Fruit fly (Drosophila melanogaster) whole organism, prepupa: ENCODE data around the gene CG2493.

Source experiments
- Blimp-1 ChIP-seq: fragments of 200-800 bp; sonication (Bioruptor generic); optimal IDR thresholded peaks from 3 replicates; lab custom pipeline; 2017; ENCODE audit warnings: missing biosample characterization, missing genetic modification characterization, mild to moderate bottlenecking, moderate library complexity, missing genetic modification reagents
- CG10631 ChIP-seq: fragments of 200-800 bp; sonication (Bioruptor generic); optimal IDR thresholded peaks from 2 replicates; lab custom pipeline; 2016; ENCODE audit warnings: missing biosample characterization, missing genetic modification characterization
- CG11762 ChIP-seq: fragments of 200-800 bp; sonication (Bioruptor generic); optimal IDR thresholded peaks from 3 replicates; lab custom pipeline; 2016; ENCODE audit warnings: missing biosample characterization, missing genetic modification characterization; ENCODE audit not compliant: insufficient read depth
- CG11902 ChIP-seq: fragments of 200-800 bp; sonication (Bioruptor generic); optimal IDR thresholded peaks from 3 replicates; lab custom pipeline; 2016; ENCODE audit warnings: missing biosample characterization, missing genetic modification characterization
- CG15336 ChIP-seq: fragments of 200-800 bp; sonication (Bioruptor generic); IDR thresholded peaks from 2 replicates; pipeline ENCODE4 v1.3.6; 2022; ENCODE audit warnings: missing biosample characterization, missing genetic modification characterization
- CG1621 ChIP-seq: fragments of 200-800 bp; sonication (Bioruptor generic); optimal IDR thresholded peaks from 3 replicates; lab custom pipeline; 2018; ENCODE audit warnings: missing biosample characterization, mild to moderate bottlenecking, missing genetic modification characterization
- CG16779 ChIP-seq: fragments of 200-800 bp; sonication (Bioruptor generic); optimal IDR thresholded peaks from 3 replicates; lab custom pipeline; 2017; ENCODE audit warnings: missing biosample characterization, mild to moderate bottlenecking, missing genetic modification characterization
- CG3032 ChIP-seq: fragments of 200-800 bp; optimal IDR thresholded peaks from 2 replicates; lab custom pipeline; 2019; ENCODE audit warnings: missing biosample characterization, mild to moderate bottlenecking, missing genetic modification characterization, moderate library complexity
- CG31627 ChIP-seq: fragments of 200-800 bp; sonication (Bioruptor generic); optimal IDR thresholded peaks from 3 replicates; lab custom pipeline; 2016; ENCODE audit warnings: missing biosample characterization, missing genetic modification characterization
- CG32006 ChIP-seq: fragments of 200-800 bp; sonication (Bioruptor generic); optimal IDR thresholded peaks from 3 replicates; lab custom pipeline; 2017; ENCODE audit warnings: missing biosample characterization, mild to moderate bottlenecking, missing genetic modification characterization
- CG3919 ChIP-seq: fragments of 200-800 bp; sonication (Bioruptor generic); optimal IDR thresholded peaks from 3 replicates; lab custom pipeline; 2016; ENCODE audit warnings: missing biosample characterization, missing genetic modification characterization
- CG4318 ChIP-seq: fragments of 200-800 bp; sonication (Bioruptor generic); optimal IDR thresholded peaks from 3 replicates; lab custom pipeline; 2017; ENCODE audit warnings: missing biosample characterization, mild to moderate bottlenecking, missing genetic modification characterization
- CG6163 ChIP-seq: fragments of 200-800 bp; sonication (Bioruptor generic); IDR thresholded peaks from 3 replicates; pipeline ENCODE4 v1.3.6; 2022; ENCODE audit warnings: missing biosample characterization, missing genetic modification characterization
- CG6792 ChIP-seq: fragments of 200-800 bp; sonication (Bioruptor generic); optimal IDR thresholded peaks from 3 replicates; lab custom pipeline; 2016; ENCODE audit warnings: missing biosample characterization, missing genetic modification characterization
- CG6808 ChIP-seq: fragments of 200-800 bp; sonication (Bioruptor generic); optimal IDR thresholded peaks from 3 replicates; lab custom pipeline; 2017; ENCODE audit warnings: missing biosample characterization, missing genetic modification characterization, mild to moderate bottlenecking, moderate library complexity, missing genetic modification reagents
- CG7368 ChIP-seq: fragments of 200-800 bp; sonication (Bioruptor generic); optimal IDR thresholded peaks from 3 replicates; lab custom pipeline; 2016; ENCODE audit warnings: missing biosample characterization, missing genetic modification characterization
- CG8119 ChIP-seq: fragments of 200-800 bp; sonication (Bioruptor generic); IDR thresholded peaks from 3 replicates; pipeline ENCODE4 v1.3.6; 2022; ENCODE audit warnings: missing biosample characterization, missing genetic modification characterization
- CG8319 ChIP-seq: fragments of 200-800 bp; sonication (Bioruptor generic); optimal IDR thresholded peaks from 3 replicates; lab custom pipeline; 2016; ENCODE audit warnings: missing biosample characterization, missing genetic modification characterization
- CG8632 ChIP-seq: fragments of 200-800 bp; sonication (Bioruptor generic); optimal IDR thresholded peaks from 3 replicates; lab custom pipeline; 2016; ENCODE audit warnings: missing biosample characterization, missing genetic modification characterization
- Eip75B ChIP-seq: fragments of 200-800 bp; sonication (Bioruptor generic); optimal IDR thresholded peaks from 3 replicates; lab custom pipeline; 2016; ENCODE audit warnings: missing biosample characterization, missing genetic modification characterization
- Ets21C ChIP-seq: fragments of 200-800 bp; sonication (Bioruptor generic); optimal IDR thresholded peaks from 3 replicates; lab custom pipeline; 2016; ENCODE audit warnings: missing biosample characterization, missing genetic modification characterization
- Ets96B ChIP-seq: fragments of 200-800 bp; optimal IDR thresholded peaks from 2 replicates; lab custom pipeline; 2019; ENCODE audit warnings: missing biosample characterization, mild to moderate bottlenecking, missing genetic modification characterization, moderate library complexity
- Hr38 ChIP-seq: sonication (Bioruptor generic); optimal IDR thresholded peaks from 2 replicates; lab custom pipeline; 2016; ENCODE audit warnings: missing biosample characterization, missing genetic modification characterization
- Hr39 ChIP-seq: fragments of 200-800 bp; sonication (Bioruptor generic); optimal IDR thresholded peaks from 2 replicates; lab custom pipeline; 2016; ENCODE audit warnings: missing biosample characterization, missing genetic modification characterization
- Hr4 ChIP-seq: fragments of 200-800 bp; sonication (Bioruptor generic); optimal IDR thresholded peaks from 3 replicates; lab custom pipeline; 2016; ENCODE audit warnings: missing biosample characterization, missing genetic modification characterization
- Met ChIP-seq: fragments of 200-800 bp; sonication (Bioruptor generic); optimal IDR thresholded peaks from 3 replicates; lab custom pipeline; 2016; ENCODE audit warnings: missing biosample characterization, missing genetic modification characterization
- Smox ChIP-seq: fragments of 200-800 bp; sonication (Bioruptor generic); optimal IDR thresholded peaks from 3 replicates; lab custom pipeline; 2016; ENCODE audit warnings: missing biosample characterization, missing genetic modification characterization
- Sox102F ChIP-seq: fragments of 200-800 bp; sonication (Bioruptor generic); optimal IDR thresholded peaks from 2 replicates; lab custom pipeline; 2016; ENCODE audit warnings: missing biosample characterization, mild to moderate bottlenecking, missing genetic modification characterization
- Sox14 ChIP-seq: fragments of 200-800 bp; sonication (Bioruptor generic); optimal IDR thresholded peaks from 3 replicates; lab custom pipeline; 2016; ENCODE audit warnings: missing biosample characterization, missing genetic modification characterization
- Sox15 ChIP-seq: fragments of 200-800 bp; sonication (Bioruptor generic); optimal IDR thresholded peaks from 3 replicates; lab custom pipeline; 2016; ENCODE audit warnings: missing biosample characterization, missing genetic modification characterization
- achi ChIP-seq: fragments of 200-800 bp; sonication (Bioruptor generic); optimal IDR thresholded peaks from 3 replicates; lab custom pipeline; 2016; ENCODE audit warnings: missing biosample characterization, missing genetic modification characterization
- acj6 ChIP-seq: fragments of 200-800 bp; sonication (Bioruptor generic); optimal IDR thresholded peaks from 3 replicates; lab custom pipeline; 2016; ENCODE audit warnings: missing biosample characterization, missing genetic modification characterization
- cyc ChIP-seq: fragments of 200-800 bp; sonication (Bioruptor generic); optimal IDR thresholded peaks from 3 replicates; lab custom pipeline; 2016; ENCODE audit warnings: missing biosample characterization, missing genetic modification characterization
- dac ChIP-seq: fragments of 200-800 bp; sonication (Bioruptor generic); optimal IDR thresholded peaks from 2 replicates; lab custom pipeline; 2017; ENCODE audit warnings: missing biosample characterization, mild to moderate bottlenecking, missing genetic modification characterization
- dsx ChIP-seq: fragments of 200-800 bp; optimal IDR thresholded peaks from 3 replicates; lab custom pipeline; 2019; ENCODE audit warnings: missing biosample characterization, mild to moderate bottlenecking, missing genetic modification characterization, moderate library complexity; ENCODE audit not compliant: poor library complexity, severe bottlenecking
- eg ChIP-seq: fragments of 200-800 bp; sonication (Bioruptor generic); IDR thresholded peaks from 3 replicates; pipeline ENCODE4 v1.3.6; 2022; ENCODE audit warnings: missing biosample characterization, missing genetic modification characterization
- esn ChIP-seq: fragments of 200-800 bp; sonication (Bioruptor generic); optimal IDR thresholded peaks from 2 replicates; lab custom pipeline; 2016; ENCODE audit warnings: missing biosample characterization, mild to moderate bottlenecking, missing genetic modification characterization, moderate library complexity
- fd59A ChIP-seq: fragments of 200-800 bp; sonication (Bioruptor generic); optimal IDR thresholded peaks from 2 replicates; lab custom pipeline; 2017; ENCODE audit warnings: missing biosample characterization, mild to moderate bottlenecking, missing genetic modification characterization, missing genetic modification reagents
- fkh ChIP-seq: fragments of 200-800 bp; sonication (Bioruptor generic); optimal IDR thresholded peaks from 3 replicates; lab custom pipeline; 2017; ENCODE audit warnings: missing biosample characterization, mild to moderate bottlenecking, missing genetic modification characterization, moderate library complexity
- lz ChIP-seq: fragments of 200-800 bp; sonication (Bioruptor generic); optimal IDR thresholded peaks from 3 replicates; lab custom pipeline; 2016; ENCODE audit warnings: missing biosample characterization, missing genetic modification characterization
- net ChIP-seq: fragments of 200-800 bp; sonication (Bioruptor generic); optimal IDR thresholded peaks from 3 replicates; lab custom pipeline; 2016; ENCODE audit warnings: missing biosample characterization, missing genetic modification characterization
- pdm3 ChIP-seq: fragments of 200-800 bp; sonication (Bioruptor generic); optimal IDR thresholded peaks from 3 replicates; lab custom pipeline; 2016; ENCODE audit warnings: missing biosample characterization, missing genetic modification characterization
- salr ChIP-seq, 2 experiments: fragments of 200-800 bp; sonication (Bioruptor generic); optimal IDR thresholded peaks; 3 replicates each; lab custom pipeline; 2016 to 2018; ENCODE audit warnings: missing biosample characterization in 2 of 2, missing genetic modification characterization in 2 of 2, mild to moderate bottlenecking in 1 of 2
- spab ChIP-seq: fragments of 200-800 bp; sonication (Bioruptor generic); optimal IDR thresholded peaks from 2 replicates; lab custom pipeline; 2017; ENCODE audit warnings: missing biosample characterization, mild to moderate bottlenecking, missing genetic modification characterization, missing genetic modification reagents
- ss ChIP-seq, 2 experiments: fragments of 200-800 bp; sonication (Bioruptor generic); optimal IDR thresholded peaks; 2 replicates in 1 of 2; 3 replicates in 1 of 2; lab custom pipeline; 2017 to 2018; ENCODE audit warnings: mild to moderate bottlenecking in 2 of 2, missing biosample characterization in 2 of 2, missing genetic modification characterization in 2 of 2, moderate library complexity in 1 of 2
- topi ChIP-seq: fragments of 200-800 bp; sonication (Bioruptor generic); optimal IDR thresholded peaks from 3 replicates; lab custom pipeline; 2016; ENCODE audit warnings: missing biosample characterization, missing genetic modification characterization

The CG2493 gene

DNA sequence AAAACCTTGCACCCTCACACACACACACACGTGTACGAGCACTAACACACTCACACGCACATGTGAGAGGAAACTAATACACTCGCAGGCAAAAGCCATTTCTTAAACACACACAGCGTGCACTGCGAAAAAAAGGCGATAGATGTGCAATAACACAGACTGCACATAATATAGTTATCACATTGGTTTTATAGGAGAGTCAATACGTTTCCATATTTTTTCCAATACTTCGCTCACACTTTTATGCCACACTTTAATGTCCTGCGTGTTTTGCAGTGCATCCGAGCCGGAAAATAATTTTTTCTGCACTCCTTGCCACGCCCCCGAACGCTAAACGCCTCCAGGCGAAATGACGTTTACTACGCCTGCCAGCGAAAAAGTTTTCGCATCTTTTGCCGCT, 16.4 kb upstream of the CG2493 start (continued):
- TF ChIP-seq Blimp-1 (GFP tag; lab: Kevin White, UChicago) (no peak), pdm3 (GFP tag; lab: Kevin White, UChicago) (peak; percentile 3), CG31627 (GFP tag; lab: Kevin White, UChicago) (no peak), Met (GFP tag; lab: Kevin White, UChicago) (no peak), esn (GFP tag; lab: Kevin White, UChicago) (no peak), fd59A (no peak), Hr39 (GFP tag; lab: Kevin White, UChicago) (no peak), topi (GFP tag; lab: Kevin White, UChicago) (no peak), CG7368 (GFP tag; lab: Kevin White, UChicago) (no peak), CG16779 (no peak), CG1621 (tag; lab: Kevin White, UChicago) (no peak), fkh (GFP tag; lab: Kevin White, UChicago) (no peak), CG6163 (GFP tag; lab: Robert Waterston, UW) (peak; percentile 43; the same call in 2 of the 3 replicates), ss (GFP tag; optimal IDR thresholded peaks at IDR 0.05; lab: Kevin White, UChicago) (no peak), Ets21C (GFP tag; lab: Kevin White, UChicago) (no peak), Hr4 (GFP tag; lab: Kevin White, UChicago) (peak; percentile 54), Ets96B (tag; lab: Kevin White, UChicago) (peak; percentile 9), dac (no peak), spab (GFP tag; lab: Kevin White, UChicago) (no peak), Eip75B (no peak), dsx (GFP tag; lab: Kevin White, UChicago) (no peak), Sox14 (GFP tag; lab: Kevin White, UChicago) (no peak), CG4318 (peak; percentile 18), salr (GFP tag; optimal IDR thresholded peaks at IDR 0.05; lab: Kevin White, UChicago) (no peak), CG3032 (tag; lab: Kevin White, UChicago) (no peak), CG8319 (GFP tag; lab: Kevin White, UChicago) (no peak), Hr38 (GFP tag; lab: Kevin White, UChicago) (no peak), achi (peak; percentile 7), CG15336 (GFP tag; lab: Robert Waterston, UW) (0 out of 2 replicates have a peak, but pooled peaks have one; percentile 29), CG8119 (peak; percentile 48; the same call in 2 of the 3 replicates), cyc (GFP tag; lab: Kevin White, UChicago) (no peak), CG6808 (GFP tag; lab: Kevin White, UChicago) (no peak), CG11762 (GFP tag; lab: Kevin White, UChicago) (peak; percentile 7), Sox102F (GFP tag; lab: Kevin White, UChicago) (no peak), CG32006 (peak; percentile 33), CG6792 (GFP tag; lab: Kevin White, UChicago) (no peak), Smox (GFP tag; lab: Kevin White, UChicago) (no peak), CG11902 (GFP tag; lab: Kevin White, UChicago) (no peak), CG3919 (GFP tag; lab: Kevin White, UChicago) (peak; percentile 13)

- peak; percentile 34 for TF ChIP-seq CG4318
- no peak for TF ChIP-seq Eip75B
- no peak for TF ChIP-seq CG11762 (GFP tag; lab: Kevin White, UChicago)
- TF ChIP-seq pdm3 (GFP tag; lab: Kevin White, UChicago): peak; percentile 28
- TF ChIP-seq CG6808 (GFP tag; lab: Kevin White, UChicago): no peak
- TF ChIP-seq Sox15 (GFP tag; lab: Kevin White, UChicago): no peak
- TF ChIP-seq CG16779: peak; percentile 17
- 0 out of 3 replicates have a peak, but pooled peaks have one; percentile 12 for TF ChIP-seq eg (GFP tag; lab: Robert Waterston, UW)
- peak; percentile 1 for TF ChIP-seq fd59A
- TF ChIP-seq fkh (GFP tag; lab: Kevin White, UChicago): no peak
- TF ChIP-seq CG8319 (GFP tag; lab: Kevin White, UChicago): no peak
- TF ChIP-seq CG10631 (GFP tag; lab: Kevin White, UChicago): peak; percentile 53
- peak; percentile 71 for TF ChIP-seq CG15336 (GFP tag; lab: Robert Waterston, UW)
- TF ChIP-seq Hr4 (GFP tag; lab: Kevin White, UChicago): peak; percentile 34
- no peak for TF ChIP-seq CG8632
- TF ChIP-seq CG3032 (tag; lab: Kevin White, UChicago): peak; percentile 1
- TF ChIP-seq CG32006: peak; percentile 67
- TF ChIP-seq CG3919 (GFP tag; lab: Kevin White, UChicago): peak; percentile 25
- TF ChIP-seq net (GFP tag; lab: Kevin White, UChicago): peak; percentile 8
- TF ChIP-seq CG1621 (tag; lab: Kevin White, UChicago): no peak
- no peak for TF ChIP-seq Blimp-1 (GFP tag; lab: Kevin White, UChicago)
- TF ChIP-seq dac: no peak
- TF ChIP-seq CG6163 (GFP tag; lab: Robert Waterston, UW): no peak
- no peak for TF ChIP-seq lz (GFP tag; lab: Kevin White, UChicago)
- peak; percentile 26 for TF ChIP-seq acj6 (GFP tag; lab: Kevin White, UChicago)
- no peak for TF ChIP-seq Sox102F (GFP tag; lab: Kevin White, UChicago)
These were observed 15.4 kb upstream of the CG2493 start for dm6 chr2L:20478549-20479238.
